Worm (Caenorhabditis elegans): ENCODE measurements around the gene ZK1098.12.

DNA sequence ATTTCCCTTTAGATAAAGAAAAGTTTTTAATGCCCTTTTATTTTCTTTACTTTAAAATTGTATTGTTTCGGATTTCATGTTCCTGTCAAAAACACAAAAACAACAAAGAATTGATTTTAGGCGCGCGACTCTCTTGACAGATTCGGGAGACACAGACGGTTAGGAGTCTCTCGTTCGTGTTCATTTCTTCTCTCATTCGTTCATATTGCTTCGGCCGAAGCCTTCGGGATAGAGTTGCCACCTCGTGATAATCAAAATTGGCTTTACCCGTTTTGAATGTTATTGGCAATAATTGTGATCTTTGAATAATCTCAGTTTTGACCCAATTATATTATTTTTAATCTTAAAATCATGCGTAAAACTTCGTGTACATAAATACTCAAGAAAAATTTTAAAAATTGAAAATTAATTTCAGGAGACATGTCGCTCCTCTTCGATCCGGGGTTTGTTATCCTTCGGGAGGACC lies 33.8 kb upstream of the ZK1098.12 start, which contains the start of gene F55H2.5:
- TF ChIP-seq B0261.1 (tag; optimal IDR thresholded peaks at IDR 0.05) (no peak), hlh-12 (tag; optimal IDR thresholded peaks at IDR 0.05) (no peak), ama-1 (optimal IDR thresholded peaks at IDR 0.05) (no peak), ama-1 (GFP tag; optimal IDR thresholded peaks at IDR 0.05) (no peak), B0336.3 (GFP tag; IDR thresholded peaks at IDR 0.05) (no peak), snpc-1.1 (tag; optimal IDR thresholded peaks at IDR 0.05; ENCODE audit: insufficient read depth) (no peak), nhr-120 (GFP tag; IDR thresholded peaks at IDR 0.05) (no peak), aptf-3 (GFP tag; IDR thresholded peaks at IDR 0.05) (no peak), Y56A3A.18 (GFP tag; IDR thresholded peaks at IDR 0.05) (no peak), die-1 (tag; optimal IDR thresholded peaks at IDR 0.05) (no peak), nhr-90 (tag; optimal IDR thresholded peaks at IDR 0.05) (no peak), F33H1.4 (GFP tag; IDR thresholded peaks at IDR 0.05) (no peak), Y95B8A.8 (GFP tag; IDR thresholded peaks at IDR 0.05) (no peak), lir-1 (GFP tag; conservative IDR thresholded peaks at IDR 0.05) (no peak), aptf-2 (GFP tag; conservative IDR thresholded peaks at IDR 0.05) (no peak)

All from whole organism, young adult.